Fruit fly (Drosophila melanogaster) whole organism, wandering third instar larva: Measurements from ENCODE around the gene gukh.

Experiments
- Abd-B ChIP-seq: fragments of >200 bp; optimal IDR thresholded peaks from 2 replicates; lab custom pipeline; 2017; ENCODE audit warnings: missing biosample characterization, missing genetic modification characterization
- CG32264 ChIP-seq: fragments of 200-800 bp; sonication (Bioruptor generic); optimal IDR thresholded peaks from 2 replicates; lab custom pipeline; 2016; ENCODE audit warnings: missing biosample characterization, missing genetic modification characterization
- HLH106 ChIP-seq: fragments of 200-800 bp; optimal IDR thresholded peaks from 3 replicates; lab custom pipeline; 2019; ENCODE audit warnings: missing biosample characterization, mild to moderate bottlenecking, missing genetic modification characterization, moderate library complexity
- Hr83 ChIP-seq: fragments of 200-300 bp; sonication (Bioruptor generic); optimal IDR thresholded peaks from 2 replicates; lab custom pipeline; 2016; ENCODE audit warnings: missing biosample characterization, mild to moderate bottlenecking, missing genetic modification characterization, moderate library complexity; ENCODE audit not compliant: poor library complexity, severe bottlenecking
- OdsH ChIP-seq: fragments of 200-800 bp; sonication (Bioruptor generic); optimal IDR thresholded peaks from 2 replicates; lab custom pipeline; 2016; ENCODE audit warnings: missing biosample characterization, mild to moderate bottlenecking, missing genetic modification characterization
- Rel ChIP-seq, 2 experiments: fragments of 200-800 bp; sonication (Bioruptor generic) in 1 of 2; optimal IDR thresholded peaks; 2 replicates in 1 of 2; 3 replicates in 1 of 2; lab custom pipeline; 2016 to 2019; ENCODE audit warnings: mild to moderate bottlenecking in 2 of 2, missing biosample characterization in 2 of 2, missing genetic modification characterization in 2 of 2, moderate library complexity in 1 of 2
- Vsx2 ChIP-seq: fragments of 200-300, 225-300 bp; sonication (Bioruptor generic); optimal IDR thresholded peaks from 2 replicates; lab custom pipeline; 2018; ENCODE audit warnings: missing biosample characterization, missing genetic modification characterization; ENCODE audit not compliant: partially characterized antibody
- br ChIP-seq: fragments of 200-800 bp; sonication (Bioruptor generic); optimal IDR thresholded peaks from 2 replicates; lab custom pipeline; 2016; ENCODE audit warnings: missing biosample characterization, missing genetic modification characterization
- dl ChIP-seq, 2 experiments: fragments of 175-275, 200-275 bp in 1 of 2; fragments of 200-275 bp in 1 of 2; sonication (Bioruptor generic); optimal IDR thresholded peaks; lab custom pipeline; 2018; ENCODE audit warnings: mild to moderate bottlenecking in 2 of 2, missing biosample characterization in 2 of 2, missing genetic modification characterization in 2 of 2, moderate library complexity in 2 of 2; ENCODE audit not compliant: partially characterized antibody in 2 of 2, insufficient read depth in 1 of 2
- dsf ChIP-seq: sonication (Bioruptor generic); optimal IDR thresholded peaks from 2 replicates; lab custom pipeline; 2016; ENCODE audit warnings: missing biosample characterization, missing genetic modification characterization, borderline replicate concordance
- h ChIP-seq: fragments of 200-800 bp; sonication (Bioruptor generic); optimal IDR thresholded peaks from 3 replicates; lab custom pipeline; 2016; ENCODE audit warnings: missing biosample characterization, mild to moderate bottlenecking, missing genetic modification characterization
- psq ChIP-seq: fragments of 200-800 bp; sonication (Bioruptor generic); optimal IDR thresholded peaks from 3 replicates; lab custom pipeline; 2017; ENCODE audit warnings: missing biosample characterization, mild to moderate bottlenecking, missing genetic modification characterization, moderate library complexity
- sage ChIP-seq: fragments of 200-800 bp; sonication (Bioruptor generic); optimal IDR thresholded peaks from 2 replicates; lab custom pipeline; 2016; ENCODE audit warnings: missing biosample characterization, mild to moderate bottlenecking, missing genetic modification characterization
- sv ChIP-seq: fragments of 200-800 bp; sonication (Bioruptor generic); optimal IDR thresholded peaks from 3 replicates; lab custom pipeline; 2016; ENCODE audit warnings: missing biosample characterization, missing genetic modification characterization

dm6 chr3R:19052475-19052874 lies 68.7 kb downstream of the gukh start:
- TF ChIP-seq Rel (GFP tag; optimal IDR thresholded peaks at IDR 0.05; lab: Kevin White, UChicago) (no peak), Rel (tag; optimal IDR thresholded peaks at IDR 0.05; lab: Kevin White, UChicago) (no peak), sage (GFP tag; lab: Kevin White, UChicago) (no peak), sv (no peak), dl (GFP tag; optimal IDR thresholded peaks at IDR 0.05; lab: Kevin White, UChicago; ENCODE audit: insufficient read depth in 1 of 2, partially characterized antibody in 2 of 2) (no peak), CG32264 (GFP tag; lab: Kevin White, UChicago) (no peak), Abd-B (no peak), dsf (no peak), HLH106 (tag; lab: Kevin White, UChicago) (no peak), br (no peak), OdsH (GFP tag; lab: Kevin White, UChicago) (no peak), h (no peak), psq (GFP tag; lab: Kevin White, UChicago) (no peak), Vsx2 (no peak), Hr83 (GFP tag; lab: Kevin White, UChicago) (no peak)
